Fruit fly (Drosophila melanogaster) whole organism, embryonic: ENCODE results near the gene CIA30.

Source experiments
- ATbp ChIP-seq: fragments of 200-800 bp; sonication (Bioruptor generic); optimal IDR thresholded peaks from 2 replicates; lab custom pipeline; 2017; ENCODE audit warnings: missing biosample characterization, mild to moderate bottlenecking, missing genetic modification characterization, missing genetic modification reagents
- BEAF-32 ChIP-seq: fragments of 200-800 bp; sonication (Bioruptor generic); optimal IDR thresholded peaks from 3 replicates; lab custom pipeline; 2017; ENCODE audit warnings: missing biosample characterization, missing genetic modification characterization, mild to moderate bottlenecking, moderate library complexity, missing genetic modification reagents
- Bgb ChIP-seq: fragments of 200-800 bp; sonication (Bioruptor generic); IDR thresholded peaks from 2 replicates; pipeline ENCODE4 v1.3.6; 2022; ENCODE audit warnings: missing biosample characterization, missing genetic modification characterization; ENCODE audit not compliant: partially characterized antibody
- CG10959 ChIP-seq: fragments of 200-800 bp; sonication (Bioruptor generic); IDR thresholded peaks from 2 replicates; pipeline ENCODE4 v1.3.6; 2022; ENCODE audit warnings: missing biosample characterization, missing genetic modification characterization
- CG10979 ChIP-seq: fragments of 200-800 bp; sonication (Bioruptor generic); optimal IDR thresholded peaks from 2 replicates; lab custom pipeline; 2018; ENCODE audit warnings: missing biosample characterization, mild to moderate bottlenecking, missing genetic modification characterization, moderate library complexity
- CG12659 ChIP-seq: fragments of 200-800 bp; sonication (Bioruptor generic); optimal IDR thresholded peaks from 3 replicates; lab custom pipeline; 2017; ENCODE audit warnings: mild to moderate bottlenecking, missing biosample characterization, missing genetic modification reagents, missing genetic modification characterization
- CG13894 ChIP-seq: fragments of 200-800 bp; sonication (Bioruptor generic); optimal IDR thresholded peaks from 3 replicates; lab custom pipeline; 2018; ENCODE audit warnings: missing biosample characterization, mild to moderate bottlenecking, missing genetic modification characterization, moderate library complexity
- CG14014 ChIP-seq: fragments of 200-800 bp; sonication (Bioruptor generic); IDR thresholded peaks from 2 replicates; pipeline ENCODE4 v1.3.6; 2022; ENCODE audit warnings: missing biosample characterization, missing genetic modification characterization
- CG14710 ChIP-seq: fragments of 200-800 bp; sonication (Bioruptor generic); optimal IDR thresholded peaks from 3 replicates; lab custom pipeline; 2019; ENCODE audit warnings: missing biosample characterization, mild to moderate bottlenecking, missing genetic modification characterization, moderate library complexity
- CG14860 ChIP-seq: fragments of 200-800 bp; sonication (Bioruptor generic); IDR thresholded peaks from 3 replicates; pipeline ENCODE4 v1.3.6; 2022; ENCODE audit warnings: missing biosample characterization, missing genetic modification characterization; ENCODE audit not compliant: partially characterized antibody
- CG1602 ChIP-seq: fragments of 200-800 bp; sonication (Bioruptor generic); optimal IDR thresholded peaks from 3 replicates; lab custom pipeline; 2016; ENCODE audit warnings: missing biosample characterization, missing genetic modification characterization
- CG1603 ChIP-seq: fragments of 200-800 bp; sonication (Bioruptor generic); optimal IDR thresholded peaks from 2 replicates; lab custom pipeline; 2019; ENCODE audit warnings: missing biosample characterization, mild to moderate bottlenecking, missing genetic modification characterization, moderate library complexity
- CG17568 ChIP-seq: fragments of 200-800 bp; sonication (Bioruptor generic); optimal IDR thresholded peaks from 2 replicates; lab custom pipeline; 2018; ENCODE audit warnings: missing biosample characterization, mild to moderate bottlenecking, missing genetic modification characterization, moderate library complexity
- CG2199 ChIP-seq: fragments of 200-800 bp; sonication (Bioruptor generic); IDR thresholded peaks from 3 replicates; pipeline ENCODE4 v1.3.6; 2022; ENCODE audit warnings: missing biosample characterization, missing genetic modification characterization
- CG3163 ChIP-seq: fragments of 200-800 bp; sonication (Bioruptor generic); optimal IDR thresholded peaks from 3 replicates; lab custom pipeline; 2016; ENCODE audit warnings: missing biosample characterization, missing genetic modification characterization
- CG33557 ChIP-seq: fragments of 200-800 bp; sonication (Bioruptor generic); optimal IDR thresholded peaks from 2 replicates; lab custom pipeline; 2019; ENCODE audit warnings: missing biosample characterization, mild to moderate bottlenecking, missing genetic modification characterization, moderate library complexity
- CG34376 ChIP-seq: fragments of 200-800 bp; sonication (Bioruptor generic); optimal IDR thresholded peaks from 2 replicates; lab custom pipeline; 2018; ENCODE audit warnings: missing biosample characterization, mild to moderate bottlenecking, missing genetic modification characterization
- CG4617 ChIP-seq: fragments of 200-800 bp; sonication (Bioruptor generic); optimal IDR thresholded peaks from 3 replicates; lab custom pipeline; 2016; ENCODE audit warnings: missing biosample characterization, missing genetic modification characterization, borderline replicate concordance
- CG4730 ChIP-seq: fragments of 200-800 bp; sonication (Bioruptor generic); IDR thresholded peaks from 2 replicates; pipeline ENCODE4 v1.3.6; 2022; ENCODE audit warnings: missing biosample characterization, missing genetic modification characterization
- CG6689 ChIP-seq: fragments of 200-800 bp; sonication (Bioruptor generic); IDR thresholded peaks from 2 replicates; pipeline ENCODE4 v1.3.6; 2022; ENCODE audit warnings: missing biosample characterization, missing genetic modification characterization
- CHES-1-like ChIP-seq: fragments of 200-800 bp; sonication (Bioruptor generic); optimal IDR thresholded peaks from 2 replicates; lab custom pipeline; 2016; ENCODE audit warnings: missing biosample characterization, missing genetic modification characterization
- CoRest ChIP-seq: fragments of 200-800 bp; sonication (Bioruptor generic); optimal IDR thresholded peaks from 3 replicates; lab custom pipeline; 2018; ENCODE audit warnings: missing biosample characterization, mild to moderate bottlenecking, missing genetic modification characterization, moderate library complexity
- Dbx ChIP-seq: fragments of 200-800 bp; sonication (Bioruptor generic); IDR thresholded peaks from 3 replicates; pipeline ENCODE4 v1.3.6; 2022; ENCODE audit warnings: missing biosample characterization, missing genetic modification characterization
- Dip3 ChIP-seq: fragments of 200-800 bp; sonication (Bioruptor generic); optimal IDR thresholded peaks from 3 replicates; lab custom pipeline; 2016; ENCODE audit warnings: missing biosample characterization, missing genetic modification characterization
- Dref ChIP-seq: fragments of 200-800 bp; sonication (Bioruptor generic); IDR thresholded peaks from 2 replicates; pipeline ENCODE4 v1.3.6; 2022; ENCODE audit warnings: missing biosample characterization, missing genetic modification characterization
- Elba2 ChIP-seq: fragments of 200-800 bp; sonication (Bioruptor generic); optimal IDR thresholded peaks from 3 replicates; lab custom pipeline; 2016; ENCODE audit warnings: missing biosample characterization, missing genetic modification characterization
- Fer1 ChIP-seq: fragments of 200-800 bp; sonication (Bioruptor generic); optimal IDR thresholded peaks from 2 replicates; lab custom pipeline; 2017; ENCODE audit warnings: missing biosample characterization, mild to moderate bottlenecking, missing genetic modification characterization
- Hr39 ChIP-seq: fragments of >200 bp; optimal IDR thresholded peaks from 2 replicates; lab custom pipeline; 2017
- Max ChIP-seq: fragments of 200-800 bp; sonication (Bioruptor generic); optimal IDR thresholded peaks from 2 replicates; lab custom pipeline; 2016; ENCODE audit warnings: missing biosample characterization, mild to moderate bottlenecking, missing genetic modification characterization
- Nf-YB ChIP-seq: fragments of 200-800 bp; sonication (Bioruptor generic); optimal IDR thresholded peaks from 3 replicates; lab custom pipeline; 2019; ENCODE audit warnings: missing biosample characterization, mild to moderate bottlenecking, missing genetic modification characterization, moderate library complexity
- Optix ChIP-seq: fragments of 200-800 bp; sonication (Bioruptor generic); IDR thresholded peaks from 3 replicates; pipeline ENCODE4 v1.3.6; 2022; ENCODE audit warnings: missing biosample characterization, missing genetic modification characterization
- Six4 ChIP-seq: fragments of 200-800 bp; sonication (Bioruptor generic); optimal IDR thresholded peaks from 2 replicates; lab custom pipeline; 2016; ENCODE audit warnings: missing biosample characterization, missing genetic modification characterization
- Stat92E ChIP-seq, 3 experiments: fragments of >200 bp in 2 of 3; fragments of 200-800 bp in 1 of 3; sonication (Bioruptor generic) in 1 of 3; optimal IDR thresholded peaks; 2 replicates each; lab custom pipeline; 2017 to 2019; ENCODE audit warnings: missing biosample characterization in 3 of 3, missing genetic modification characterization in 3 of 3, mild to moderate bottlenecking in 1 of 3, moderate library complexity in 1 of 3
- Xbp1 ChIP-seq: fragments of 200-800 bp; sonication (Bioruptor generic); optimal IDR thresholded peaks from 3 replicates; lab custom pipeline; 2016; ENCODE audit warnings: missing biosample characterization, mild to moderate bottlenecking, missing genetic modification characterization
- Xrp1 ChIP-seq: fragments of 200-800 bp; sonication (Bioruptor generic); IDR thresholded peaks from 2 replicates; pipeline ENCODE4 v1.3.6; 2022; ENCODE audit warnings: missing biosample characterization, missing genetic modification characterization
- ac ChIP-seq: fragments of 200-800 bp; sonication (Bioruptor generic); optimal IDR thresholded peaks from 3 replicates; lab custom pipeline; 2017; ENCODE audit warnings: missing biosample characterization, mild to moderate bottlenecking, missing genetic modification characterization
- amos ChIP-seq: fragments of 200-800 bp; sonication (Bioruptor generic); IDR thresholded peaks from 2 replicates; pipeline ENCODE4 v1.3.6; 2022; ENCODE audit warnings: missing biosample characterization, missing genetic modification characterization; ENCODE audit not compliant: partially characterized antibody
- ara ChIP-seq: fragments of 200-800 bp; sonication (Bioruptor generic); IDR thresholded peaks from 2 replicates; pipeline ENCODE4 v1.3.6; 2022; ENCODE audit warnings: missing biosample characterization, missing genetic modification characterization
- br ChIP-seq: fragments of >200 bp; optimal IDR thresholded peaks from 2 replicates; lab custom pipeline; 2017
- cg ChIP-seq: fragments of 200-800 bp; sonication (Bioruptor generic); optimal IDR thresholded peaks from 3 replicates; lab custom pipeline; 2019; ENCODE audit warnings: missing biosample characterization, mild to moderate bottlenecking, missing genetic modification characterization, moderate library complexity
- chn ChIP-seq: fragments of 200-800 bp; sonication (Bioruptor generic); optimal IDR thresholded peaks from 2 replicates; lab custom pipeline; 2016; ENCODE audit warnings: missing biosample characterization, missing genetic modification characterization
- croc ChIP-seq: fragments of 200-800 bp; sonication (Bioruptor generic); conservative IDR thresholded peaks from 3 replicates; pipeline ENCODE4 v1.3.6; 2022; ENCODE audit warnings: missing biosample characterization, missing genetic modification characterization
- fd64A ChIP-seq: fragments of 200-800 bp; sonication (Bioruptor generic); optimal IDR thresholded peaks from 3 replicates; lab custom pipeline; 2018; ENCODE audit warnings: missing biosample characterization, mild to moderate bottlenecking, missing genetic modification characterization
- gcm ChIP-seq: fragments of 200-800 bp; sonication (Bioruptor generic); optimal IDR thresholded peaks from 2 replicates; lab custom pipeline; 2019; ENCODE audit warnings: missing biosample characterization, mild to moderate bottlenecking, missing genetic modification characterization, moderate library complexity
- maf-S ChIP-seq: fragments of 200-800 bp; sonication (Bioruptor generic); optimal IDR thresholded peaks from 2 replicates; lab custom pipeline; 2016; ENCODE audit warnings: missing biosample characterization, missing genetic modification characterization
- nerfin-1 ChIP-seq: fragments of 200-800 bp; sonication (Bioruptor generic); optimal IDR thresholded peaks from 3 replicates; lab custom pipeline; 2019; ENCODE audit warnings: missing biosample characterization, mild to moderate bottlenecking, missing genetic modification characterization, moderate library complexity
- oc ChIP-seq: fragments of 200-800 bp; sonication (Bioruptor generic); optimal IDR thresholded peaks from 2 replicates; lab custom pipeline; 2018; ENCODE audit warnings: missing biosample characterization, mild to moderate bottlenecking, missing genetic modification characterization, moderate library complexity
- onecut ChIP-seq: fragments of 200-800 bp; sonication (Bioruptor generic); IDR thresholded peaks from 2 replicates; pipeline ENCODE4 v1.3.6; 2022; ENCODE audit warnings: missing biosample characterization, missing genetic modification characterization
- slbo ChIP-seq: fragments of 200-800 bp; sonication (Bioruptor generic); IDR thresholded peaks from 2 replicates; pipeline ENCODE4 v1.3.6; 2022; ENCODE audit warnings: missing biosample characterization, missing genetic modification characterization
- tna ChIP-seq: fragments of 200-800 bp; sonication (Bioruptor generic); IDR thresholded peaks from 2 replicates; pipeline ENCODE4 v1.3.6; 2022; ENCODE audit warnings: missing biosample characterization, missing genetic modification characterization; ENCODE audit not compliant: partially characterized antibody
- zfh2 ChIP-seq: fragments of 200-800 bp; sonication (Bioruptor generic); optimal IDR thresholded peaks from 2 replicates; lab custom pipeline; 2016; ENCODE audit warnings: missing biosample characterization, missing genetic modification characterization

The CIA30 gene

dm6 chr3R:29763154-29763553, 26.4 kb downstream of the CIA30 start (continued):
- TF ChIP-seq CG33557 (GFP tag; lab: Kevin White, UChicago) = no peak
- TF ChIP-seq CG10979 = peak; percentile 23
- no peak for TF ChIP-seq CG34376
- TF ChIP-seq slbo (GFP tag; lab: Robert Waterston, UW) = peak; percentile 58
- TF ChIP-seq CG1602 (GFP tag; lab: Kevin White, UChicago) = no peak
- TF ChIP-seq CG14014 = peak; percentile 30; the same call in 1 of the 2 replicates
- no peak for TF ChIP-seq Fer1 (GFP tag; lab: Kevin White, UChicago)
- TF ChIP-seq maf-S (GFP tag; lab: Kevin White, UChicago) = no peak
- TF ChIP-seq Dbx (GFP tag; lab: Robert Waterston, UW) = no peak
- TF ChIP-seq Max = no peak
- TF ChIP-seq Nf-YB (GFP tag; lab: Kevin White, UChicago) = no peak
- TF ChIP-seq Xbp1 = peak; percentile 57
- TF ChIP-seq CG1603 (tag; lab: Kevin White, UChicago) = peak; percentile 55
- no peak for TF ChIP-seq Dip3
- no peak for TF ChIP-seq CG2199 (GFP tag; lab: Robert Waterston, UW)
- no peak for TF ChIP-seq CG10959 (GFP tag; lab: Robert Waterston, UW)
- TF ChIP-seq Six4 = no peak
- peak; percentile 23 for TF ChIP-seq CG14710
- TF ChIP-seq BEAF-32 = no peak
- 0 out of 2 replicates have a peak, but pooled peaks have one; percentile 26 for TF ChIP-seq CG6689
- TF ChIP-seq onecut (GFP tag; lab: Robert Waterston, UW) = no peak
- TF ChIP-seq CG12659 (GFP tag; lab: Kevin White, UChicago) = no peak
- TF ChIP-seq CG4730 = no peak
- TF ChIP-seq fd64A = no peak
- TF ChIP-seq CG3163 = no peak
- TF ChIP-seq CG14860 (GFP tag; lab: Robert Waterston, UW) = no peak
- no peak for TF ChIP-seq tna (GFP tag; lab: Robert Waterston, UW)
- TF ChIP-seq CG4617 (GFP tag; lab: Kevin White, UChicago) = no peak
- no peak for TF ChIP-seq oc
- peak; percentile 31 for TF ChIP-seq zfh2 (GFP tag; lab: Kevin White, UChicago)
- no peak for TF ChIP-seq br (lab: Kevin White, UChicago)
- no peak for TF ChIP-seq Optix
- no peak for TF ChIP-seq Hr39 (lab: Kevin White, UChicago)
- no peak for TF ChIP-seq croc
- no peak for TF ChIP-seq chn (GFP tag; lab: Kevin White, UChicago)
- TF ChIP-seq amos (GFP tag; lab: Robert Waterston, UW) = no peak
- TF ChIP-seq Stat92E (GFP tag; optimal IDR thresholded peaks at IDR 0.05; lab: Kevin White, UChicago) = no peak
- peak; percentile 60; the same call in 1 of the 2 replicates for TF ChIP-seq Xrp1 (GFP tag; lab: Robert Waterston, UW)
- TF ChIP-seq CG13894 (tag; lab: Kevin White, UChicago) = no peak
- no peak for TF ChIP-seq Elba2 (GFP tag; lab: Kevin White, UChicago)
- TF ChIP-seq CoRest (tag; lab: Kevin White, UChicago) = no peak
- TF ChIP-seq gcm (GFP tag; lab: Kevin White, UChicago) = no peak
- TF ChIP-seq ATbp = peak; percentile 15
- TF ChIP-seq Dref (GFP tag; lab: Robert Waterston, UW) = no peak
- no peak for TF ChIP-seq Bgb (GFP tag; lab: Robert Waterston, UW)
- TF ChIP-seq ara (GFP tag; lab: Robert Waterston, UW) = no peak
- no peak for TF ChIP-seq cg (GFP tag; lab: Kevin White, UChicago)
- TF ChIP-seq ac (GFP tag; lab: Kevin White, UChicago) = no peak
- no peak for TF ChIP-seq nerfin-1 (tag; lab: Kevin White, UChicago)
- TF ChIP-seq CHES-1-like = no peak
- TF ChIP-seq CG17568 (GFP tag; lab: Kevin White, UChicago) = no peak
